Fruit fly (Drosophila melanogaster): ENCODE measurements around the gene CG3078.

- TF ChIP-seq CG13204 (GFP tag; optimal IDR thresholded peaks at IDR 0.05) = no peak
- TF ChIP-seq Pif1A (GFP tag; optimal IDR thresholded peaks at IDR 0.05) = no peak
- no peak for TF ChIP-seq CG4496 (GFP tag; IDR thresholded peaks at IDR 0.05)
- no peak for TF ChIP-seq rn (GFP tag; IDR thresholded peaks at IDR 0.05)
- no peak for TF ChIP-seq CG10348 (GFP tag; IDR thresholded peaks at IDR 0.05)
- TF ChIP-seq D1 (tag; optimal IDR thresholded peaks at IDR 0.05) = no peak
- no peak for TF ChIP-seq Pif1B (GFP tag; optimal IDR thresholded peaks at IDR 0.05)
- no peak for TF ChIP-seq CG8159 (tag; optimal IDR thresholded peaks at IDR 0.05)
- TF ChIP-seq CG12605 (GFP tag; IDR thresholded peaks at IDR 0.05) = no peak
- TF ChIP-seq gl (tag; optimal IDR thresholded peaks at IDR 0.05) = no peak
These were observed 36.2 kb downstream of the CG3078 start, which contains the start of gene CG14052 for dm6 chrX:2223454-2223853.
